Fruit fly (Drosophila melanogaster) whole organism, pupa: ENCODE data around the gene CG31974.

ENCODE experiments used
- CG10348 ChIP-seq: fragments of 200-800 bp; sonication (Bioruptor generic); IDR thresholded peaks from 2 replicates; pipeline ENCODE4 v1.3.6; 2022; ENCODE audit warnings: missing biosample characterization, missing genetic modification characterization
- CG12605 ChIP-seq: fragments of 200-800 bp; sonication (Bioruptor generic); IDR thresholded peaks from 2 replicates; pipeline ENCODE4 v1.3.6; 2022; ENCODE audit warnings: missing biosample characterization, missing genetic modification characterization
- CG13204 ChIP-seq: fragments of 200-800 bp; sonication (Bioruptor generic); optimal IDR thresholded peaks from 2 replicates; lab custom pipeline; 2018; ENCODE audit warnings: missing biosample characterization, mild to moderate bottlenecking, missing genetic modification characterization, moderate library complexity
- CG14655 ChIP-seq: fragments of 200-800 bp; sonication (Bioruptor generic); optimal IDR thresholded peaks from 3 replicates; lab custom pipeline; 2017; ENCODE audit warnings: mild to moderate bottlenecking, missing biosample characterization, missing genetic modification reagents, missing genetic modification characterization
- CG15710 ChIP-seq: fragments of 200-800 bp; sonication (Bioruptor generic); optimal IDR thresholded peaks from 2 replicates; lab custom pipeline; 2018; ENCODE audit warnings: missing biosample characterization, mild to moderate bottlenecking, missing genetic modification characterization, moderate library complexity
- CG17806 ChIP-seq: fragments of 200-800 bp; sonication (Bioruptor generic); optimal IDR thresholded peaks from 2 replicates; lab custom pipeline; 2018; ENCODE audit warnings: missing biosample characterization, mild to moderate bottlenecking, missing genetic modification characterization, moderate library complexity
- CG32121 ChIP-seq: fragments of 200-800 bp; sonication (Bioruptor generic); IDR thresholded peaks from 2 replicates; pipeline ENCODE4 v1.3.6; 2022; ENCODE audit warnings: missing biosample characterization, missing genetic modification characterization
- CG34367 ChIP-seq: fragments of 200-800 bp; sonication (Bioruptor generic); optimal IDR thresholded peaks from 2 replicates; lab custom pipeline; 2018; ENCODE audit warnings: missing biosample characterization, mild to moderate bottlenecking, missing genetic modification characterization
- CG4496 ChIP-seq: fragments of 200-800 bp; sonication (Bioruptor generic); IDR thresholded peaks from 3 replicates; pipeline ENCODE4 v1.3.6; 2022; ENCODE audit warnings: missing biosample characterization, missing genetic modification characterization
- CG8159 ChIP-seq: fragments of 200-800 bp; sonication (Bioruptor generic); optimal IDR thresholded peaks from 3 replicates; lab custom pipeline; 2018; ENCODE audit warnings: missing biosample characterization, mild to moderate bottlenecking, missing genetic modification characterization, moderate library complexity
- CG8301 ChIP-seq: fragments of 200-800 bp; sonication (Bioruptor generic); optimal IDR thresholded peaks from 2 replicates; lab custom pipeline; 2018; ENCODE audit warnings: missing biosample characterization, mild to moderate bottlenecking, missing genetic modification characterization
- CG9948 ChIP-seq: fragments of 200-800 bp; sonication (Bioruptor generic); optimal IDR thresholded peaks from 2 replicates; lab custom pipeline; 2018; ENCODE audit warnings: missing biosample characterization, mild to moderate bottlenecking, missing genetic modification characterization, moderate library complexity
- D1 ChIP-seq: fragments of 200-800 bp; sonication (Bioruptor generic); optimal IDR thresholded peaks from 2 replicates; lab custom pipeline; 2018; ENCODE audit warnings: missing biosample characterization, mild to moderate bottlenecking, missing genetic modification characterization, moderate library complexity
- EcR ChIP-seq: fragments of 200-800 bp; sonication (Bioruptor generic); optimal IDR thresholded peaks from 3 replicates; lab custom pipeline; 2019; ENCODE audit warnings: missing biosample characterization, missing genetic modification characterization, mild to moderate bottlenecking, moderate library complexity, missing genetic modification reagents
- Ets98B ChIP-seq: fragments of 200-800 bp; sonication (Bioruptor generic); IDR thresholded peaks from 2 replicates; pipeline ENCODE4 v1.3.6; 2022; ENCODE audit warnings: missing biosample characterization, missing genetic modification characterization
- Pif1A ChIP-seq: fragments of 200-800 bp; sonication (Bioruptor generic); optimal IDR thresholded peaks from 3 replicates; lab custom pipeline; 2016; ENCODE audit warnings: missing biosample characterization, missing genetic modification characterization
- Pif1B ChIP-seq: fragments of 200-800 bp; sonication (Bioruptor generic); optimal IDR thresholded peaks from 3 replicates; lab custom pipeline; 2016; ENCODE audit warnings: missing biosample characterization, missing genetic modification characterization
- Snoo ChIP-seq: fragments of 200-800 bp; sonication (Bioruptor generic); optimal IDR thresholded peaks from 3 replicates; lab custom pipeline; 2017; ENCODE audit warnings: missing biosample characterization, mild to moderate bottlenecking, missing genetic modification characterization, inconsistent platforms
- fd96Ca ChIP-seq: fragments of 200-800 bp; sonication (Bioruptor generic); IDR thresholded peaks from 3 replicates; pipeline ENCODE4 v1.3.6; 2022; ENCODE audit warnings: missing biosample characterization, missing genetic modification characterization
- gl ChIP-seq: fragments of 200-800 bp; sonication (Bioruptor generic); optimal IDR thresholded peaks from 2 replicates; lab custom pipeline; 2018; ENCODE audit warnings: missing biosample characterization, mild to moderate bottlenecking, missing genetic modification characterization
- rn ChIP-seq: fragments of 200-800 bp; sonication (Bioruptor generic); IDR thresholded peaks from 2 replicates; pipeline ENCODE4 v1.3.6; 2022; ENCODE audit warnings: missing biosample characterization, missing genetic modification characterization

Gene CG31974

dm6 chr2L:155994-156393 lies 13.1 kb upstream of the CG31974 start, which contains the start of gene CG3436:
TSS of gene CG3436 (plus strand) at chr2L:156029.
- no peak for TF ChIP-seq Ets98B
- TF ChIP-seq CG15710 (tag; lab: Kevin White, UChicago): peak; percentile 4
- no peak for TF ChIP-seq fd96Ca (GFP tag; lab: Robert Waterston, UW)
- no peak for TF ChIP-seq CG10348 (GFP tag; lab: Robert Waterston, UW)

dm6 chr2L:155215-155712 lies 12.4 kb upstream of the CG31974 start, which contains the start of gene Pus10:
TSS of gene Pus10 (minus strand) at chr2L:155305.
- no peak for TF ChIP-seq fd96Ca (GFP tag; lab: Robert Waterston, UW)
- no peak for TF ChIP-seq CG12605 (GFP tag; lab: Robert Waterston, UW)
- TF ChIP-seq CG13204 (GFP tag; lab: Kevin White, UChicago): no peak
- TF ChIP-seq CG4496: no peak
- no peak for TF ChIP-seq D1 (tag; lab: Kevin White, UChicago)
- no peak for TF ChIP-seq CG32121 (GFP tag; lab: Robert Waterston, UW)
- TF ChIP-seq CG10348 (GFP tag; lab: Robert Waterston, UW): no peak
- no peak for TF ChIP-seq CG8301 (tag; lab: Kevin White, UChicago)
- TF ChIP-seq CG9948: no peak

- TF ChIP-seq CG12605 (GFP tag; lab: Robert Waterston, UW): no peak
- TF ChIP-seq, all 21 proteins: peak for 0
Observed at dm6 chr2L:153142-153541, 10.3 kb upstream of the CG31974 start, which contains the start of gene CG42399. TSS of gene CG42399 (minus strand) at chr2L:153300.

- TF ChIP-seq EcR (no peak), CG14655 (GFP tag; lab: Kevin White, UChicago) (no peak)
- TF ChIP-seq, all 21 proteins: peak for 0
Observed at dm6 chr2L:146503-146902, 3.6 kb upstream of the CG31974 start.

dm6 chr2L:140849-141248 lies 2.0 kb downstream of the CG31974 start, which contains the start of the genes CG31975 and ovm:
TSS of gene CG31975 (minus strand) at chr2L:140992.
TSS of gene ovm (minus strand) at chr2L:140992.
- TF ChIP-seq EcR: no peak
- TF ChIP-seq CG32121 (GFP tag; lab: Robert Waterston, UW): no peak
- no peak for TF ChIP-seq CG14655 (GFP tag; lab: Kevin White, UChicago)
- TF ChIP-seq Snoo (tag; lab: Kevin White, UChicago): no peak
- TF ChIP-seq D1 (tag; lab: Kevin White, UChicago): no peak
- no peak for TF ChIP-seq CG9948
- TF ChIP-seq gl: no peak
- TF ChIP-seq CG8301 (tag; lab: Kevin White, UChicago): no peak
- no peak for TF ChIP-seq rn (GFP tag; lab: Robert Waterston, UW)
- TF ChIP-seq Pif1A (GFP tag; lab: Kevin White, UChicago): no peak
- TF ChIP-seq CG10348 (GFP tag; lab: Robert Waterston, UW): no peak
- no peak for TF ChIP-seq Ets98B
- TF ChIP-seq Pif1B (GFP tag; lab: Kevin White, UChicago): no peak
- no peak for TF ChIP-seq CG12605 (GFP tag; lab: Robert Waterston, UW)
- no peak for TF ChIP-seq CG13204 (GFP tag; lab: Kevin White, UChicago)
- TF ChIP-seq CG17806 (tag; lab: Kevin White, UChicago): no peak
- TF ChIP-seq CG8159: no peak

dm6 chr2L:139610-140009 lies 3.3 kb downstream of the CG31974 start:
- no peak for TF ChIP-seq CG13204 (GFP tag; lab: Kevin White, UChicago)
- TF ChIP-seq EcR: no peak

dm6 chr2L:138063-138462 lies 4.8 kb downstream of the CG31974 start:
- TF ChIP-seq CG13204 (GFP tag; lab: Kevin White, UChicago) (no peak), CG4496 (no peak), CG9948 (no peak), EcR (no peak), CG32121 (GFP tag; lab: Robert Waterston, UW) (no peak), CG14655 (GFP tag; lab: Kevin White, UChicago) (no peak), CG34367 (tag; lab: Kevin White, UChicago) (no peak)
